Fruit fly (Drosophila melanogaster): ENCODE results near the gene CG3345.
A peak's percentile ranks its signal among the peaks of the same experiment; 100 is the strongest.

The CG3345 gene

DNA sequence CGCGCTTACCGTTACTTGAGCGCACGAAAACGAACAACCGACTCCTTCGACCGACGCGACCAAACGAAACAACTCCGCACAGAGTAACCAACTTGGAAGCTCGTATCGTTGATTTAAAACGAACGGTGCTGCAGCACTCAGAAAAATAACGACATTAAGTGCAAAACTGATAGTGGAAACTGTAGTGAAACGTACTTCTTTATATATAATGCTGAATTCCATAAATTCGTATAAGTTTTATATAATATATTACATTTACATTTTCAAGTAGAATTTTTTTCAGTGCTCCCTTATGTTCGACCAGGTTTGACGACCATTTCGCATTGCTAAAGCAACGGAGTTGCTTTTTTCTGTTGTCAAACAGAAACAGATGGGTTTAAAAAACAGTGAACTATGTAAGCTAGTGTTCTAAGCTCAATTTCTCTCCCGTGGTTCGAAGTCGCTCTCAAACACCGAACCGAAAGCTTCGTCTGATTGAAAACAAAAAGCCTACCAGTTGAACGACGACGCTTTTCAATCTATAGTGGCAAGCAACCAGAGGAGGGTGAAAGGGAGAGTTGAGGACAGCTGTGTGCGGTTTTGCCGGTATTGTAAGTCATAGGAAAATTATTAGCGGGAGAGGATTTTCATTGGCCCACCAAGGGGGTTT, 1.3 kb upstream of the CG3345 start, which contains the start of gene CG17075 (continued):
- TF ChIP-seq Doc2 (GFP tag; IDR thresholded peaks at IDR 0.05) (peak; percentile 82), kni (GFP tag; optimal IDR thresholded peaks at IDR 0.05) (peak; percentile 38), prd (optimal IDR thresholded peaks at IDR 0.05) (no peak), prd (GFP tag; IDR thresholded peaks at IDR 0.05) (peak; percentile 95), sug (tag; optimal IDR thresholded peaks at IDR 0.05) (peak; percentile 88), sob (GFP tag; IDR thresholded peaks at IDR 0.05) (peak; percentile 97), CG10321 (GFP tag; IDR thresholded peaks at IDR 0.05) (peak; percentile 78), CG18011 (GFP tag; optimal IDR thresholded peaks at IDR 0.05) (peak; percentile 85), Side (GFP tag; optimal IDR thresholded peaks at IDR 0.05) (peak; percentile 52), hth (optimal IDR thresholded peaks at IDR 0.05) (no peak), CG7963 (GFP tag; IDR thresholded peaks at IDR 0.05; ENCODE audit: partially characterized antibody) (no peak), CG2875 (GFP tag; optimal IDR thresholded peaks at IDR 0.05) (peak; percentile 87), D (optimal IDR thresholded peaks at IDR 0.05) (no peak), D (GFP tag; optimal IDR thresholded peaks at IDR 0.05) (peak; percentile 84), Sin3A (optimal IDR thresholded peaks at IDR 0.05) (no peak), Scr (GFP tag; IDR thresholded peaks at IDR 0.05; ENCODE audit: partially characterized antibody) (no peak), CG10209 (GFP tag; optimal IDR thresholded peaks at IDR 0.05) (peak; percentile 96), pita (GFP tag; optimal IDR thresholded peaks at IDR 0.05) (no peak), phol (tag; optimal IDR thresholded peaks at IDR 0.05) (peak; percentile 91), Chrac-16 (GFP tag; optimal IDR thresholded peaks at IDR 0.05) (peak; percentile 89), CG10543 (GFP tag; optimal IDR thresholded peaks at IDR 0.05) (peak; percentile 75), Optix (GFP tag; IDR thresholded peaks at IDR 0.05) (peak; percentile 89), Sox100B (GFP tag; optimal IDR thresholded peaks at IDR 0.05) (peak; percentile 92), CG6683 (GFP tag; optimal IDR thresholded peaks at IDR 0.05) (peak; percentile 95), Hand (GFP tag; optimal IDR thresholded peaks at IDR 0.05) (peak; percentile 94), ems (GFP tag; optimal IDR thresholded peaks at IDR 0.05) (peak; percentile 84), CG5180 (GFP tag; optimal IDR thresholded peaks at IDR 0.05) (peak; percentile 99), PHDP (tag; optimal IDR thresholded peaks at IDR 0.05) (peak; percentile 96), CG9215 (GFP tag; IDR thresholded peaks at IDR 0.05) (peak; percentile 91), CG7786 (GFP tag; optimal IDR thresholded peaks at IDR 0.05) (peak; percentile 55), Dp (GFP tag; optimal IDR thresholded peaks at IDR 0.05) (peak; percentile 13), Usf (GFP tag; optimal IDR thresholded peaks at IDR 0.05) (no peak), CG2116 (GFP tag; optimal IDR thresholded peaks at IDR 0.05) (peak; percentile 57), jigr1 (GFP tag; IDR thresholded peaks at IDR 0.05) (peak; percentile 82), CG17568 (GFP tag; optimal IDR thresholded peaks at IDR 0.05) (peak; percentile 87), CG8359 (GFP tag; optimal IDR thresholded peaks at IDR 0.05; ENCODE audit: borderline replicate concordance) (peak; percentile 68), Kr (GFP tag; optimal IDR thresholded peaks at IDR 0.05) (no peak), nmo (GFP tag; optimal IDR thresholded peaks at IDR 0.05) (peak; percentile 93), cato (GFP tag; optimal IDR thresholded peaks at IDR 0.05; ENCODE audit: borderline replicate concordance) (peak; percentile 88), Camta (GFP tag; optimal IDR thresholded peaks at IDR 0.05) (peak; percentile 82), repo (GFP tag; optimal IDR thresholded peaks at IDR 0.05) (peak; percentile 55), gsb (GFP tag; IDR thresholded peaks at IDR 0.05) (peak; percentile 92), z (GFP tag; IDR thresholded peaks at IDR 0.05) (no peak; the same call in 2 of the 3 replicates), B-H1 (GFP tag; IDR thresholded peaks at IDR 0.05) (peak; percentile 94), bowl (GFP tag; IDR thresholded peaks at IDR 0.05) (peak; percentile 88), CG15601 (tag; optimal IDR thresholded peaks at IDR 0.05) (peak; percentile 100), CG42726 (GFP tag; IDR thresholded peaks at IDR 0.05; ENCODE audit: partially characterized antibody) (no peak), dm (GFP tag; optimal IDR thresholded peaks at IDR 0.05) (peak; percentile 31), CG2120 (GFP tag; optimal IDR thresholded peaks at IDR 0.05) (peak; percentile 96), otp (GFP tag; IDR thresholded peaks at IDR 0.05) (peak; percentile 84)
